Worm (Caenorhabditis elegans) whole organism, young adult: ENCODE data around the gene F13D12.5.

Source experiments
- B0336.3 ChIP-seq: fragments of 200-800 bp; sonication (Bioruptor generic); IDR thresholded peaks from 2 replicates; pipeline ENCODE4 v1.3.6; 2022; ENCODE audit warnings: missing genetic modification characterization, missing compliant biosample characterization
- F23B12.7 ChIP-seq: sonication (generic microtip); optimal IDR thresholded peaks from 2 replicates; lab custom pipeline; 2017; ENCODE audit warnings: missing genetic modification characterization, mild to moderate bottlenecking, missing compliant biosample characterization, antibody characterized with exemption, moderate library complexity; ENCODE audit not compliant: insufficient read depth
- cebp-2 ChIP-seq: fragments of 200-800 bp; sonication (Bioruptor generic); IDR thresholded peaks from 2 replicates; pipeline ENCODE4 v1.3.6; 2022; ENCODE audit warnings: missing genetic modification characterization, missing compliant biosample characterization
- egl-44 ChIP-seq: fragments of 200-800 bp; sonication (Bioruptor generic); IDR thresholded peaks from 2 replicates; pipeline ENCODE4 v1.3.6; 2022; ENCODE audit warnings: missing genetic modification reagents, missing genetic modification characterization, missing compliant biosample characterization
- lin-35 ChIP-seq, 3 experiments: fragments of 150-350 bp in 2 of 3; sonication (generic microtip) in 1 of 3; optimal IDR thresholded peaks; 2 replicates each; lab custom pipeline; 2014 to 2018; ENCODE audit warnings: missing biosample characterization in 3 of 3, missing genetic modification characterization in 3 of 3, missing genetic modification reagents in 3 of 3
- lsy-27 ChIP-seq: sonication (generic microtip); optimal IDR thresholded peaks from 2 replicates; lab custom pipeline; 2017; ENCODE audit warnings: missing genetic modification characterization, mild to moderate bottlenecking, missing compliant biosample characterization, antibody characterized with exemption, missing genotype, borderline replicate concordance; ENCODE audit not compliant: insufficient read depth
- madf-10 ChIP-seq: sonication (generic microtip); optimal IDR thresholded peaks from 2 replicates; lab custom pipeline; 2016; ENCODE audit warnings: mild to moderate bottlenecking, missing genetic modification characterization, missing compliant biosample characterization
- pha-4 ChIP-seq: fragments of 150-350 bp; sonication (generic microtip); optimal IDR thresholded peaks from 2 replicates; lab custom pipeline; 2014; ENCODE audit warnings: missing biosample characterization, missing genetic modification reagents, missing genetic modification characterization
- repo-1 ChIP-seq: sonication (generic microtip); optimal IDR thresholded peaks from 2 replicates; lab custom pipeline; 2017; ENCODE audit warnings: mild to moderate bottlenecking, missing genetic modification characterization, missing compliant biosample characterization
- snpc-3.4 ChIP-seq: sonication (generic microtip); optimal IDR thresholded peaks from 2 replicates; lab custom pipeline; 2017; ENCODE audit warnings: missing genetic modification characterization, mild to moderate bottlenecking, missing compliant biosample characterization, antibody characterized with exemption, moderate library complexity, missing genotype, missing genetic modification reagents
- sptf-2 ChIP-seq: fragments of 200-800 bp; sonication (Bioruptor generic); optimal IDR thresholded peaks from 2 replicates; lab custom pipeline; 2018; ENCODE audit warnings: mild to moderate bottlenecking, missing genetic modification characterization, missing compliant biosample characterization
- unc-62 ChIP-seq: fragments of 150-350 bp; optimal IDR thresholded peaks from 2 replicates; lab custom pipeline; 2014; ENCODE audit warnings: missing biosample characterization, missing genetic modification reagents, missing genetic modification characterization

DNA sequence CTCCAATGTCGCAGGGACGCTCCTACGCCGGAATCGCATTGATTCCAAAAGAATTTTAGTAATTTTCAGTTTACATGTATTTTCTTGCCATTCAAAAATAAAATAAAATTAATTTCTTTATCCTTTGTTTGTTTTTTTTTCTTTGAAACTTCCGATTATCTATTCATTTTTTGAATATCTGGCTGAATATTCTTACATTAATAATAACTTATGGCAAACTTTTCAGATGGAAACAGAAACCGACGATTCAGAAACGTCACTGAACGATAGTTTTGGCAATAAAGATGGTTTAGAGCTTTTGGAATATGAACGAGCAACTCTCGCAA lies 30.7 kb upstream of the F13D12.5 start, which contains the start of gene xpf-1:
- no peak for TF ChIP-seq unc-62
- TF ChIP-seq lsy-27: no peak
- TF ChIP-seq repo-1 (tag; lab: Kevin White, UChicago): no peak
- TF ChIP-seq cebp-2 (GFP tag; lab: Robert Waterston, UW): no peak
- TF ChIP-seq sptf-2 (GFP tag; lab: Kevin White, UChicago): no peak
- TF ChIP-seq B0336.3 (GFP tag; lab: Robert Waterston, UW): no peak
- TF ChIP-seq egl-44: no peak
- TF ChIP-seq F23B12.7 (tag; lab: Kevin White, UChicago): no peak
- no peak for TF ChIP-seq snpc-3.4 (tag; lab: Kevin White, UChicago)
- no peak for TF ChIP-seq madf-10 (tag; lab: Kevin White, UChicago)
- TF ChIP-seq lin-35 (GFP tag; optimal IDR thresholded peaks at IDR 0.05; lab: Kevin White, UChicago): no peak
- no peak for TF ChIP-seq pha-4 (tag; lab: Kevin White, UChicago)
